Worm (Caenorhabditis elegans): ENCODE data around the gene R01E6.2.

Gene R01E6.2

DNA sequence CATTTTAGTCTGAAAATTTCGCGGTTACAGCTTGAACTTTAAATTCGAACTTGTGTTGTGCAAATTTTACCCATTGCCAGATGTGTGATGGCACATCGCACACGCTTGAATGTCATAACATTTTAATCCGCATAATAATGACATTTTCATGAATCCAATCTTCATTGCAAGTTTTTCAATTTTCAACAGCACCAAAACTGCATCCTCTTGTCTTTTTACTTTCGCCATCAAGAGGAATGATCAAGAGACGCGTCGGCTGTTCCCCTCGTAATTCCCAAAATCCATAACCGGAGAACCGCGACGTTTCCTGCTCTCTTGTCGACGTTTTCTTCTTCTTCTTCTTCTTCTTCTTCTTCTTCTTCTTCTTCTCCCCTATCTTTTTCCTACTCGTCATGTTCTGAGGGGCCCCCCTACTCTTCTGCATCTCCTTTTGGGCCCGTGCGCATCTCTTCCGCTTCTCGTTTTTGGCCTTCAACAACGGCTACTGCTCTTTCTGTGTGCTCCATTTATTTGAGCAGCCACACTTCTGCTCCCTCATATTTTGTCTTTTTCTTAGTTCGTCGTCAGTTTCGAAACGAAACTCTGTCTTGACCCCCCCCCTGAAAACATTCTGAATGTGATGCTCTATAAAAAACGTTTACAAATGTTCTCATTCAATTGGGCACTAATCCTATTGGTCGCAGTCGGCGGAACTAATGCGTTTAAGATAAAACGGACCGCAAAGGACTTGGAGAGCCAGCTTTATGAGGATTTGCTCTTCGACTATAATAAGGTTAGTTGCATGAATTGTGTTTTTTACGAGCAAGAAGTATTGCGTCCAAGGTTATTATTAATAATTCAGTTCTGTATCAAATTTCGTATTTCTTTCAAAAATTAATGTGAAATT is 33.7 kb downstream of the R01E6.2 start, which contains the start of gene acr-12:
TSS of gene acr-12 (plus strand) at position 430 of the 886 bp plus-strand sequence.
- no peak for TF ChIP-seq unc-62 (GFP tag; optimal IDR thresholded peaks at IDR 0.05)

DNA sequence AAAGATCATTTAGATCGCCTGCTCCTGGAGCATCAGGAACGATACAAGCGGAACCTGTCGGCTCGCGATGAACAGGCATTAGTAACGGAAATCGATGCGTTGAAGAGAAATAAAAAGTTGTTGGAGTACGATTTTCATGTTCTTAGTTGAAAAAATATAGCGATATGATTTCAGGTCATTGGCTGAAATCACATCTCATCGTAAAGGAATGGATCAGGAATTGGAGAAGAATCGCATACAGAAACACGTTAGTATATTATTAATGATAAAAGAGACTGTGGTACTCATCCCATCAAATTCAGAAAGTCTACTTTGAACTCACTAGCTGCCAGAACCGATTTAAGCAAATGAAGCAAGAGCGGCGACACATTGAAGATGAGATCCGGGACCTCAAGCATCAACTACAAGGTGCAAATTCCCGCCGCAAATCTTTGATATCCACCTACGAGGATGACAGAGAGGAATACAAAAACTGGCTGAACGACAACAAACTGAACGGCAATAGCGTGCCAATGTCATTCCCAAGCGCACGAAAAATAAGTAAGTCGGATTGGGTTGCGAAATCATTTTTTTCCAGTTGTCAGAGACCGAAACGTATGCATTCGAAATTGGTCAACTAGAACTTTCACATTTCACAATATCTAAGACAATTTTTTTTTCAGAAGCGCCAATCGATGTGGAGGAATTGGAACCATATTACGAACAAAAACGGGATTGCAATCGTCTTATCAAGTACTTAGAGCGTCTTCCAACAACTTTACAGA is 36.1 kb downstream of the R01E6.2 start:
- no peak for TF ChIP-seq unc-62 (GFP tag; optimal IDR thresholded peaks at IDR 0.05)

DNA sequence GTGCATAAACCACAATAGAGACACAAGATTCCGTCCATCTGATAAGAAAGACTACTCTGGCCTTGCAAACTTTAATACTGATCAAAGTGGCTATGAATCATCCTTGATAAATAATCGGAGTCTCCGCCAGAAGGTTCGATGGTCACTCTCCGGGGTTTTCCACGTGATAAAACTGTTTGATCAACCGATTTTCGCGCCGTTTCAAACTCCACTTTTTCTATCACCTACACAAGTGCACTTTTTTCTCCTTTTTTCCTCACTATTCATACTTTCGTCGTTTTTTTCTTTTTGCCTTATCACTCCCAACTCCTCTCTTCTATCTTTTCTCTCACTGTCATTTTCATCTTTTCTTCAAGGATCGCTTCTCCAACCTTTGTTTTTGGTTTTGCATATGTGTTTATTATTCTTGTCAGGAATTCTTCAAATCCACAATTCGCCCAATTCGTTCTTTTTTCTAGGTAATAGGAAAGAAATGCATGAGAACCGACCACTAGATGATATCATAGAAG is 37.7 kb downstream of the R01E6.2 start, which contains the start of gene F18H3.4:
TSS of gene F18H3.4 (plus strand) at position 459 of the 509 bp plus-strand sequence.
- TF ChIP-seq unc-62 (GFP tag; optimal IDR thresholded peaks at IDR 0.05): no peak

ce11 chrX:13527347-13528092 is 38.8 kb downstream of the R01E6.2 start, which contains the start of gene pab-2:
TSS of gene pab-2 (minus strand) at chrX:13527415.
- TF ChIP-seq unc-62 (GFP tag; optimal IDR thresholded peaks at IDR 0.05): no peak

ce11 chrX:13526219-13527218 is 39.8 kb downstream of the R01E6.2 start:
- TF ChIP-seq unc-62 (GFP tag; optimal IDR thresholded peaks at IDR 0.05): no peak

- no peak for TF ChIP-seq unc-62 (GFP tag; optimal IDR thresholded peaks at IDR 0.05)
Observed at ce11 chrX:13525094-13525493, 41.2 kb downstream of the R01E6.2 start.

ce11 chrX:13518861-13519713 is 47.2 kb downstream of the R01E6.2 start, which contains the start of the genes cdk-4 and F18H3.1:
TSS of gene cdk-4 (minus strand) at chrX:13518911.
TSS of gene F18H3.1 (plus strand) at chrX:13519663.
- no peak for TF ChIP-seq unc-62 (GFP tag; optimal IDR thresholded peaks at IDR 0.05)
